Worm (Caenorhabditis elegans) whole organism, young adult: ENCODE results near the gene gst-9.

Experiments
- B0035.1 ChIP-seq: sonication (generic microtip); optimal IDR thresholded peaks from 2 replicates; lab custom pipeline; 2016; ENCODE audit warnings: missing genetic modification characterization, mild to moderate bottlenecking, missing compliant biosample characterization, missing genotype, missing genetic modification reagents
- B0336.3 ChIP-seq: fragments of 200-800 bp; sonication (Bioruptor generic); IDR thresholded peaks from 2 replicates; pipeline ENCODE4 v1.3.6; 2022; ENCODE audit warnings: missing genetic modification characterization, missing compliant biosample characterization
- D2030.7 ChIP-seq: fragments of 200-800 bp; sonication (Bioruptor generic); IDR thresholded peaks from 2 replicates; pipeline ENCODE4 v1.3.6; 2022; ENCODE audit warnings: missing genetic modification reagents, missing genetic modification characterization, missing compliant biosample characterization
- F33H1.4 ChIP-seq: fragments of 200-800 bp; sonication (Bioruptor generic); IDR thresholded peaks from 2 replicates; pipeline ENCODE4 v1.3.6; 2022; ENCODE audit warnings: missing genetic modification reagents, missing genetic modification characterization, missing compliant biosample characterization
- F49E8.2 ChIP-seq: sonication (generic microtip); optimal IDR thresholded peaks from 3 replicates; lab custom pipeline; 2017; ENCODE audit warnings: missing genetic modification characterization, mild to moderate bottlenecking, missing compliant biosample characterization, antibody characterized with exemption, moderate library complexity; ENCODE audit not compliant: insufficient read depth
- F55B11.4 ChIP-seq: sonication (generic microtip); optimal IDR thresholded peaks from 2 replicates; lab custom pipeline; 2016; ENCODE audit warnings: missing compliant biosample characterization, missing genetic modification characterization, borderline replicate concordance; ENCODE audit not compliant: insufficient read depth
- F57A8.1 ChIP-seq: fragments of 200-800 bp; sonication (Bioruptor generic); optimal IDR thresholded peaks from 2 replicates; lab custom pipeline; 2018; ENCODE audit warnings: mild to moderate bottlenecking, missing genetic modification characterization, moderate library complexity, missing compliant biosample characterization
- K11D2.4 ChIP-seq: fragments of 200-800 bp; sonication (Bioruptor generic); IDR thresholded peaks from 2 replicates; pipeline ENCODE4 v1.3.6; 2022; ENCODE audit warnings: missing genetic modification reagents, missing genetic modification characterization, missing compliant biosample characterization
- Y95B8A.8 ChIP-seq: fragments of 200-800 bp; sonication (Bioruptor generic); IDR thresholded peaks from 2 replicates; pipeline ENCODE4 v1.3.6; 2022; ENCODE audit warnings: missing genetic modification reagents, missing genetic modification characterization, missing compliant biosample characterization
- ZK185.1 ChIP-seq: sonication (generic microtip); optimal IDR thresholded peaks from 2 replicates; lab custom pipeline; 2016; ENCODE audit warnings: mild to moderate bottlenecking, missing genetic modification characterization, missing compliant biosample characterization; ENCODE audit not compliant: poor library complexity, severe bottlenecking
- ama-1 ChIP-seq, 3 experiments: fragments of 150-350 bp in 1 of 3; sonication (generic microtip) in 2 of 3; optimal IDR thresholded peaks; 2 replicates each; lab custom pipeline; 2014 to 2018; ENCODE audit warnings: missing biosample characterization in 2 of 3, missing genetic modification characterization in 2 of 3, missing genetic modification reagents in 2 of 3
- aptf-2 ChIP-seq: fragments of 200-800 bp; sonication (Bioruptor generic); conservative IDR thresholded peaks from 2 replicates; pipeline ENCODE4 v1.3.6; 2022; ENCODE audit warnings: missing genetic modification reagents, missing genetic modification characterization, missing compliant biosample characterization
- attf-6 ChIP-seq: fragments of 200-800 bp; sonication (Bioruptor generic); IDR thresholded peaks from 2 replicates; pipeline ENCODE4 v1.3.6; 2022; ENCODE audit warnings: missing genetic modification reagents, missing genetic modification characterization, missing compliant biosample characterization
- cebp-2 ChIP-seq: fragments of 200-800 bp; sonication (Bioruptor generic); IDR thresholded peaks from 2 replicates; pipeline ENCODE4 v1.3.6; 2022; ENCODE audit warnings: missing genetic modification characterization, missing compliant biosample characterization
- ceh-58 ChIP-seq: fragments of 200-800 bp; sonication (Bioruptor generic); IDR thresholded peaks from 2 replicates; pipeline ENCODE4 v1.3.6; 2022; ENCODE audit warnings: missing genetic modification characterization, missing compliant biosample characterization
- dpl-1 ChIP-seq: fragments of 150-350 bp; optimal IDR thresholded peaks from 2 replicates; lab custom pipeline; 2014; ENCODE audit warnings: missing biosample characterization, missing genetic modification reagents, missing genetic modification characterization
- efl-1 ChIP-seq: fragments of 150-350 bp; optimal IDR thresholded peaks from 2 replicates; lab custom pipeline; 2014; ENCODE audit warnings: missing biosample characterization, missing genetic modification reagents, missing genetic modification characterization
- egl-44 ChIP-seq: fragments of 200-800 bp; sonication (Bioruptor generic); IDR thresholded peaks from 2 replicates; pipeline ENCODE4 v1.3.6; 2022; ENCODE audit warnings: missing genetic modification reagents, missing genetic modification characterization, missing compliant biosample characterization
- egrh-3 ChIP-seq: fragments of 200-800 bp; sonication (Bioruptor generic); IDR thresholded peaks from 2 replicates; pipeline ENCODE4 v1.3.6; 2022; ENCODE audit warnings: missing genetic modification reagents, missing genetic modification characterization, missing compliant biosample characterization
- gei-17 ChIP-seq: fragments of 200-800 bp; sonication (Bioruptor generic); optimal IDR thresholded peaks from 2 replicates; lab custom pipeline; 2018; ENCODE audit warnings: mild to moderate bottlenecking, missing genetic modification characterization, missing compliant biosample characterization
- hlh-12 ChIP-seq: sonication (generic microtip); optimal IDR thresholded peaks from 2 replicates; lab custom pipeline; 2016; ENCODE audit warnings: missing genetic modification characterization, missing compliant biosample characterization
- hmg-1.2 ChIP-seq: fragments of 200-800 bp; sonication (Bioruptor generic); IDR thresholded peaks from 2 replicates; pipeline ENCODE4 v1.3.6; 2022; ENCODE audit warnings: missing genetic modification reagents, missing genetic modification characterization, missing compliant biosample characterization
- hsf-1 ChIP-seq: fragments of 200-800 bp; sonication (Bioruptor generic); IDR thresholded peaks from 2 replicates; pipeline ENCODE4 v1.3.6; 2022; ENCODE audit warnings: missing genetic modification reagents, missing genetic modification characterization, missing compliant biosample characterization
- lag-1 ChIP-seq: fragments of 200-800 bp; sonication (Bioruptor generic); IDR thresholded peaks from 2 replicates; pipeline ENCODE4 v1.3.6; 2022; ENCODE audit warnings: missing genetic modification reagents, missing genetic modification characterization, missing compliant biosample characterization
- lin-26 ChIP-seq: fragments of 200-800 bp; sonication (Bioruptor generic); IDR thresholded peaks from 2 replicates; pipeline ENCODE4 v1.3.6; 2022; ENCODE audit warnings: missing genetic modification reagents, missing genetic modification characterization, missing compliant biosample characterization
- madf-6 ChIP-seq: fragments of 200-800 bp; sonication (Bioruptor generic); IDR thresholded peaks from 2 replicates; pipeline ENCODE4 v1.3.6; 2022; ENCODE audit warnings: missing genetic modification reagents, missing genetic modification characterization, missing compliant biosample characterization
- mcd-1 ChIP-seq: fragments of 200-800 bp; sonication (Bioruptor generic); IDR thresholded peaks from 2 replicates; pipeline ENCODE4 v1.3.6; 2022; ENCODE audit warnings: missing genetic modification reagents, missing genetic modification characterization, missing compliant biosample characterization
- nfya-2 ChIP-seq: fragments of 200-800 bp; sonication (Bioruptor generic); IDR thresholded peaks from 2 replicates; pipeline ENCODE4 v1.3.6; 2022; ENCODE audit warnings: missing genetic modification reagents, missing genetic modification characterization, missing compliant biosample characterization
- nhr-179 ChIP-seq: sonication (generic microtip); optimal IDR thresholded peaks from 2 replicates; lab custom pipeline; 2016; ENCODE audit warnings: mild to moderate bottlenecking, missing genetic modification characterization, missing compliant biosample characterization
- nhr-27 ChIP-seq: fragments of 200-800 bp; sonication (Bioruptor generic); optimal IDR thresholded peaks from 2 replicates; lab custom pipeline; 2018; ENCODE audit warnings: mild to moderate bottlenecking, missing genetic modification characterization, moderate library complexity, missing compliant biosample characterization
- nhr-90 ChIP-seq: sonication (generic microtip); optimal IDR thresholded peaks from 2 replicates; lab custom pipeline; 2016; ENCODE audit warnings: missing genotype, mild to moderate bottlenecking, missing genetic modification characterization, missing compliant biosample characterization
- rec-8 ChIP-seq, 2 experiments: sonication (generic microtip); optimal IDR thresholded peaks; 2 replicates each; lab custom pipeline; 2016; ENCODE audit warnings: mild to moderate bottlenecking in 2 of 2, missing genetic modification characterization in 2 of 2, missing genetic modification reagents in 2 of 2, missing genotype in 2 of 2, missing biosample characterization in 1 of 2, missing compliant biosample characterization in 1 of 2, moderate library complexity in 1 of 2
- repo-1 ChIP-seq: sonication (generic microtip); optimal IDR thresholded peaks from 2 replicates; lab custom pipeline; 2017; ENCODE audit warnings: mild to moderate bottlenecking, missing genetic modification characterization, missing compliant biosample characterization
- sdz-38 ChIP-seq: sonication (generic microtip); optimal IDR thresholded peaks from 2 replicates; lab custom pipeline; 2016; ENCODE audit warnings: missing genotype, missing genetic modification characterization, missing compliant biosample characterization
- sea-2 ChIP-seq: fragments of 200-800 bp; sonication (Bioruptor generic); IDR thresholded peaks from 2 replicates; pipeline ENCODE4 v1.3.6; 2022; ENCODE audit warnings: missing genetic modification characterization, missing compliant biosample characterization
- snpc-1.1 ChIP-seq: sonication (generic microtip); optimal IDR thresholded peaks from 2 replicates; lab custom pipeline; 2017; ENCODE audit warnings: missing genetic modification characterization, mild to moderate bottlenecking, missing compliant biosample characterization, antibody characterized with exemption, moderate library complexity, missing genotype, missing genetic modification reagents; ENCODE audit not compliant: insufficient read depth
- snpc-3.4 ChIP-seq: sonication (generic microtip); optimal IDR thresholded peaks from 2 replicates; lab custom pipeline; 2017; ENCODE audit warnings: missing genetic modification characterization, mild to moderate bottlenecking, missing compliant biosample characterization, antibody characterized with exemption, moderate library complexity, missing genotype, missing genetic modification reagents
- snpc-4 ChIP-seq, 5 experiments: fragments of 150-350 bp in 1 of 5; sonication (generic microtip) in 4 of 5; optimal IDR thresholded peaks; 2 replicates each; lab custom pipeline; 2014 to 2018; ENCODE audit warnings: missing genetic modification characterization in 5 of 5, missing biosample characterization in 3 of 5, antibody characterized with exemption in 2 of 5, mild to moderate bottlenecking in 2 of 5, missing compliant biosample characterization in 2 of 5, missing genotype in 2 of 5, moderate library complexity in 2 of 5, missing genetic modification reagents in 1 of 5
- tbx-9 ChIP-seq: sonication (generic microtip); optimal IDR thresholded peaks from 2 replicates; lab custom pipeline; 2016; ENCODE audit warnings: borderline replicate concordance, missing genetic modification characterization, inconsistent platforms, missing compliant biosample characterization
- tlf-1 ChIP-seq: fragments of 200-800 bp; sonication (Bioruptor generic); optimal IDR thresholded peaks from 2 replicates; lab custom pipeline; 2018; ENCODE audit warnings: mild to moderate bottlenecking, missing genetic modification characterization, missing compliant biosample characterization
- unc-130 ChIP-seq: sonication (generic microtip); optimal IDR thresholded peaks from 2 replicates; lab custom pipeline; 2016; ENCODE audit warnings: missing genetic modification reagents, missing genetic modification characterization, missing compliant biosample characterization
- unc-62 ChIP-seq: fragments of 150-350 bp; optimal IDR thresholded peaks from 2 replicates; lab custom pipeline; 2014; ENCODE audit warnings: missing biosample characterization, missing genetic modification reagents, missing genetic modification characterization
- xnd-1 ChIP-seq: sonication (generic microtip); optimal IDR thresholded peaks from 2 replicates; lab custom pipeline; 2016; ENCODE audit warnings: missing genotype, missing genetic modification reagents, missing genetic modification characterization, missing compliant biosample characterization
- ztf-18 ChIP-seq: sonication (generic microtip); optimal IDR thresholded peaks from 2 replicates; lab custom pipeline; 2016; ENCODE audit warnings: missing genotype, mild to moderate bottlenecking, missing genetic modification characterization, missing compliant biosample characterization
- ztf-25 ChIP-seq: fragments of 200-800 bp; sonication (Bioruptor generic); IDR thresholded peaks from 2 replicates; pipeline ENCODE4 v1.3.6; 2022; ENCODE audit warnings: missing genetic modification reagents, missing genetic modification characterization, missing compliant biosample characterization
- ztf-28 ChIP-seq: fragments of 200-800 bp; sonication (Bioruptor generic); IDR thresholded peaks from 2 replicates; pipeline ENCODE4 v1.3.6; 2022; ENCODE audit warnings: missing genetic modification reagents, missing genetic modification characterization, missing compliant biosample characterization
- ztf-3 ChIP-seq: fragments of 200-800 bp; sonication (Bioruptor generic); optimal IDR thresholded peaks from 2 replicates; lab custom pipeline; 2018; ENCODE audit warnings: mild to moderate bottlenecking, missing genetic modification characterization, missing compliant biosample characterization
- ztf-6 ChIP-seq: fragments of 200-800 bp; sonication (Bioruptor generic); IDR thresholded peaks from 2 replicates; pipeline ENCODE4 v1.3.6; 2022; ENCODE audit warnings: missing genetic modification reagents, missing genetic modification characterization, missing compliant biosample characterization

The gst-9 gene

DNA sequence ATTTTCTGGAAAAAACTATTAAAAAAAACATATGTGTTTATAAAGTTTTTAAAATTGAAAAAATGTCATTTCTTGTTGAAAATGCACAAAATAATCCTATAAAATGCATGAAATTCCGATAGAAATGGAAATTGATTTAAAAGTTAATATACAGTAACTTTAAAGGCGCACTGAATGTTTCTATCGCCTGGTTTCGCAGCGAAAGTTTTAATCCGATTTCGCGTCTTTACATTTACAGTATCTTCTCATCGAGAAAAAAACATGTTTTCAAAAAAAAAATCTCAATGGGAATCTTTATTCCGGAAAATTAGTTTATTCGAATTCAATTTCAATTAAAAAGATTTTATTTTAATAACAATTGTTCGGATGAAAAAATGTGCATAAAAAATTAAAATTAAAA, 22.8 kb downstream of the gst-9 start, which contains the start of gene R05F9.11 (continued):
- no peak for TF ChIP-seq nfya-2
- 0 out of 2 replicates have a peak, but pooled peaks have one; percentile 40 for TF ChIP-seq hsf-1 (GFP tag; lab: Robert Waterston, UW)
- no peak for TF ChIP-seq nhr-27
- no peak for TF ChIP-seq ztf-6
- TF ChIP-seq F33H1.4 (GFP tag; lab: Robert Waterston, UW): peak; percentile 95
- no peak for TF ChIP-seq Y95B8A.8 (GFP tag; lab: Robert Waterston, UW)
- TF ChIP-seq B0035.1: no peak
- no peak for TF ChIP-seq F55B11.4
- TF ChIP-seq snpc-4 (GFP tag; optimal IDR thresholded peaks at IDR 0.05; lab: Kevin White, UChicago): no peak
- no peak for TF ChIP-seq snpc-4 (tag; optimal IDR thresholded peaks at IDR 0.05; lab: Kevin White, UChicago)
- TF ChIP-seq hlh-12: no peak
- TF ChIP-seq lag-1 (GFP tag; lab: Robert Waterston, UW): no peak
- TF ChIP-seq gei-17 (GFP tag; lab: Kevin White, UChicago): no peak
- TF ChIP-seq hmg-1.2 (GFP tag; lab: Robert Waterston, UW): no peak
- no peak for TF ChIP-seq unc-62 (GFP tag; lab: Kevin White, UChicago)
- no peak for TF ChIP-seq B0336.3 (GFP tag; lab: Robert Waterston, UW)
- no peak for TF ChIP-seq sdz-38
- no peak for TF ChIP-seq snpc-1.1 (tag; lab: Kevin White, UChicago)
- TF ChIP-seq mcd-1 (GFP tag; lab: Robert Waterston, UW): 0 out of 2 replicates have a peak, but pooled peaks have one; percentile 18
- peak; percentile 43 for TF ChIP-seq F49E8.2 (tag; lab: Kevin White, UChicago)
- TF ChIP-seq unc-130: no peak
- TF ChIP-seq dpl-1: no peak
- no peak for TF ChIP-seq ztf-18 (tag; lab: Kevin White, UChicago)
- TF ChIP-seq rec-8 (tag; optimal IDR thresholded peaks at IDR 0.05; lab: Kevin White, UChicago): no peak
- no peak for TF ChIP-seq ZK185.1 (tag; lab: Kevin White, UChicago)
- no peak for TF ChIP-seq sea-2 (GFP tag; lab: Robert Waterston, UW)
- no peak for TF ChIP-seq repo-1 (tag; lab: Kevin White, UChicago)
- TF ChIP-seq madf-6 (GFP tag; lab: Robert Waterston, UW): peak; percentile 93
- TF ChIP-seq ama-1 (optimal IDR thresholded peaks at IDR 0.05; lab: Kevin White, UChicago): no peak
- TF ChIP-seq ama-1 (GFP tag; optimal IDR thresholded peaks at IDR 0.05; lab: Kevin White, UChicago): no peak
- TF ChIP-seq nhr-90 (tag; lab: Kevin White, UChicago): no peak
- no peak for TF ChIP-seq ztf-3 (GFP tag; lab: Kevin White, UChicago)
- TF ChIP-seq F57A8.1 (GFP tag; lab: Kevin White, UChicago): no peak
- TF ChIP-seq aptf-2 (GFP tag; lab: Robert Waterston, UW): no peak
- TF ChIP-seq attf-6 (GFP tag; lab: Robert Waterston, UW): no peak
- TF ChIP-seq tbx-9 (tag; lab: Kevin White, UChicago): no peak
- peak; percentile 27 for TF ChIP-seq efl-1 (GFP tag; lab: Kevin White, UChicago)
- no peak for TF ChIP-seq cebp-2 (GFP tag; lab: Robert Waterston, UW)
- TF ChIP-seq K11D2.4 (GFP tag; lab: Robert Waterston, UW): no peak
- peak; percentile 4 for TF ChIP-seq tlf-1 (GFP tag; lab: Kevin White, UChicago)
- TF ChIP-seq snpc-3.4: no peak
- peak; percentile 66 for TF ChIP-seq D2030.7 (GFP tag; lab: Robert Waterston, UW)
- TF ChIP-seq egl-44 (GFP tag; lab: Robert Waterston, UW): no peak
- TF ChIP-seq ztf-28 (GFP tag; lab: Robert Waterston, UW): no peak
- peak; percentile 90 for TF ChIP-seq xnd-1
- no peak for TF ChIP-seq ztf-25 (GFP tag; lab: Robert Waterston, UW)
- TF ChIP-seq lin-26: no peak
- TF ChIP-seq egrh-3: no peak
- no peak for TF ChIP-seq nhr-179 (tag; lab: Kevin White, UChicago)
- TF ChIP-seq ceh-58 (GFP tag; lab: Robert Waterston, UW): no peak
